5 worm cellular contexts compared by ENCODE assay signal in the genomic region with DNA sequence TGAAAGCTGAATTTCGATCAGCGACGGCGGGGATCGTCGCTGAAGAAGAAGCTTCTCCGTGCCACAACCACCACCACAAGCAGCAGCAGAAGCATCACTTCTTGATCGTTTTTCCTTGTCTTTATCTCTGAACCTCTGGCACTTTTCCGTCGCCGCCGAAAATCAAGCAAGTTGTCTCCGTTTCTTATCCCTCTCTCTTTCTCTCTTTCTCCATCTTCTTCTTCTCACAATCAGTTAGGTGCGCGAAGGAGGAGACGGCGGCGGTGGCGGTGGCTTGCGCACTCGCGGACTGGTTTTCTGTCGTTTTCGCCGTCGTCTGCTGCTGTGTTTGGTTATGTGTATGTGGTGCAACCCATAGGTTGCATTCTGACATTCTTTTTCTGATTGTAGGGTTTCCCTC.
A peak's percentile ranks its signal among the peaks of the same experiment; 100 is the strongest.
TF ChIP-seq lines count a peak whose summit lies in the region.

No protein-coding gene starts in this region.

TF ChIP-seq in whole organism, L1 larva, 84 proteins besides CTCF, POLR2A, EP300 and RAD21:
- TF ChIP-seq lin-14 (GFP tag; optimal IDR thresholded peaks at IDR 0.05; lab: Kevin White, UChicago) (peak; percentile 45), rnt-1 (tag; optimal IDR thresholded peaks at IDR 0.05; lab: Kevin White, UChicago) (peak; percentile 32), unc-30 (tag; optimal IDR thresholded peaks at IDR 0.05; lab: Kevin White, UChicago) (no peak), nhr-20 (tag; optimal IDR thresholded peaks at IDR 0.05; lab: Kevin White, UChicago) (peak; percentile 7), dsc-1 (tag; optimal IDR thresholded peaks at IDR 0.05; lab: Kevin White, UChicago) (no peak), nhr-237 (tag; optimal IDR thresholded peaks at IDR 0.05; lab: Kevin White, UChicago) (no peak), blmp-1 (tag; optimal IDR thresholded peaks at IDR 0.05; lab: Kevin White, UChicago) (peak; percentile 86), lin-35 (GFP tag; optimal IDR thresholded peaks at IDR 0.05; lab: Kevin White, UChicago) (peak in 1 of 2 experiments; percentile 12), ztf-4 (tag; optimal IDR thresholded peaks at IDR 0.05; lab: Kevin White, UChicago) (peak; percentile 26), skn-1 (tag; optimal IDR thresholded peaks at IDR 0.05; lab: Kevin White, UChicago) (peak; percentile 7), nhr-85 (tag; lab: Kevin White, UChicago) (peak; percentile 35), nhr-47 (tag; optimal IDR thresholded peaks at IDR 0.05; lab: Kevin White, UChicago) (peak; percentile 16), lsy-2 (tag; optimal IDR thresholded peaks at IDR 0.05; lab: Kevin White, UChicago) (peak in 1 of 2 experiments; percentile 27)

TF ChIP-seq in whole organism, L3 larva, 47 proteins besides CTCF, POLR2A, EP300 and RAD21 (continues in another document):
- TF ChIP-seq nhr-77 (tag; optimal IDR thresholded peaks at IDR 0.05; lab: Kevin White, UChicago) (no peak), fkh-2 (tag; optimal IDR thresholded peaks at IDR 0.05; lab: Kevin White, UChicago) (no peak), ceh-28 (tag; optimal IDR thresholded peaks at IDR 0.05; lab: Kevin White, UChicago) (no peak), lsy-12 (tag; optimal IDR thresholded peaks at IDR 0.05; lab: Kevin White, UChicago) (peak; percentile 1), ama-1 (optimal IDR thresholded peaks at IDR 0.05; lab: Kevin White, UChicago) (peak; percentile 49), nhr-12 (tag; optimal IDR thresholded peaks at IDR 0.05; lab: Kevin White, UChicago) (no peak), nhr-25 (tag; optimal IDR thresholded peaks at IDR 0.05; lab: Kevin White, UChicago) (peak; percentile 73), nhr-237 (tag; optimal IDR thresholded peaks at IDR 0.05; lab: Kevin White, UChicago) (no peak), elt-3 (tag; optimal IDR thresholded peaks at IDR 0.05; lab: Kevin White, UChicago) (peak in 1 of 3 experiments; percentile 47), skn-1 (tag; optimal IDR thresholded peaks at IDR 0.05; lab: Kevin White, UChicago) (no peak), zag-1 (tag; optimal IDR thresholded peaks at IDR 0.05; lab: Kevin White, UChicago) (no peak), unc-39 (tag; optimal IDR thresholded peaks at IDR 0.05; lab: Kevin White, UChicago) (no peak), sea-2 (GFP tag; optimal IDR thresholded peaks at IDR 0.05; lab: Kevin White, UChicago) (no peak), snpc-4 (tag; optimal IDR thresholded peaks at IDR 0.05; lab: Kevin White, UChicago) (peak; percentile 27), R02D3.7 (tag; optimal IDR thresholded peaks at IDR 0.05; lab: Kevin White, UChicago) (peak; percentile 17), lin-15B (tag; optimal IDR thresholded peaks at IDR 0.05; lab: Kevin White, UChicago) (no peak), pha-4 (tag; optimal IDR thresholded peaks at IDR 0.05; lab: Kevin White, UChicago) (peak; percentile 22), tbx-2 (tag; optimal IDR thresholded peaks at IDR 0.05; lab: Kevin White, UChicago) (peak; percentile 6), nhr-43 (tag; optimal IDR thresholded peaks at IDR 0.05; lab: Kevin White, UChicago; ENCODE audit: poor library complexity, severe bottlenecking) (peak; percentile 48)

TF ChIP-seq in whole organism, early embryonic, 17 proteins besides CTCF, POLR2A, EP300 and RAD21:
- TF ChIP-seq sea-1 (GFP tag; conservative IDR thresholded peaks at IDR 0.05; lab: Robert Waterston, UW): no peak
- no peak for TF ChIP-seq ceh-36 (tag; optimal IDR thresholded peaks at IDR 0.05; lab: Kevin White, UChicago)
- TF ChIP-seq hmg-4 (GFP tag; optimal IDR thresholded peaks at IDR 0.05; lab: Kevin White, UChicago): peak; percentile 32
- no peak for TF ChIP-seq hnd-1 (tag; optimal IDR thresholded peaks at IDR 0.05; lab: Kevin White, UChicago)
- no peak for TF ChIP-seq aly-1 (tag; optimal IDR thresholded peaks at IDR 0.05; lab: Kevin White, UChicago)

TF ChIP-seq in whole organism, midembryonic, 9 proteins besides CTCF, POLR2A, EP300 and RAD21:
- TF ChIP-seq ztf-29 (GFP tag; IDR thresholded peaks at IDR 0.05; lab: Robert Waterston, UW): no peak
- TF ChIP-seq ztf-23 (GFP tag; IDR thresholded peaks at IDR 0.05; lab: Robert Waterston, UW): peak; percentile 38; the same call in 1 of the 2 replicates

TF ChIP-seq in whole organism, young adult, 124 proteins besides CTCF, POLR2A, EP300 and RAD21:
- TF ChIP-seq F49E8.2 (tag; optimal IDR thresholded peaks at IDR 0.05; lab: Kevin White, UChicago; ENCODE audit: insufficient read depth): no peak
- TF ChIP-seq cebp-2 (GFP tag; IDR thresholded peaks at IDR 0.05; lab: Robert Waterston, UW): no peak
- peak; percentile 85 for TF ChIP-seq zfh-2 (GFP tag; conservative IDR thresholded peaks at IDR 0.05; lab: Robert Waterston, UW)
- no peak for TF ChIP-seq ceh-100 (GFP tag; IDR thresholded peaks at IDR 0.05; lab: Robert Waterston, UW)
- TF ChIP-seq egrh-3 (GFP tag; IDR thresholded peaks at IDR 0.05; lab: Robert Waterston, UW): peak; percentile 36; the same call in 1 of the 2 replicates
- no peak for TF ChIP-seq lsl-1 (GFP tag; optimal IDR thresholded peaks at IDR 0.05; lab: Kevin White, UChicago)
- 0 out of 2 replicates have a peak, but pooled peaks have one; percentile 45 for TF ChIP-seq ekl-4 (GFP tag; IDR thresholded peaks at IDR 0.05; lab: Robert Waterston, UW)
- TF ChIP-seq nfya-2 (GFP tag; IDR thresholded peaks at IDR 0.05; lab: Robert Waterston, UW): no peak
- TF ChIP-seq sea-2 (GFP tag; IDR thresholded peaks at IDR 0.05; lab: Robert Waterston, UW): no peak
- TF ChIP-seq chd-7 (tag; optimal IDR thresholded peaks at IDR 0.05; lab: Kevin White, UChicago): no peak
- no peak for TF ChIP-seq dpff-1 (tag; optimal IDR thresholded peaks at IDR 0.05; lab: Kevin White, UChicago)
- TF ChIP-seq die-1 (tag; optimal IDR thresholded peaks at IDR 0.05; lab: Kevin White, UChicago): no peak
- TF ChIP-seq rcor-1 (GFP tag; IDR thresholded peaks at IDR 0.05; lab: Robert Waterston, UW): no peak
- no peak for TF ChIP-seq T07F8.4 (tag; optimal IDR thresholded peaks at IDR 0.05; lab: Kevin White, UChicago)
- TF ChIP-seq athp-1 (tag; optimal IDR thresholded peaks at IDR 0.05; lab: Kevin White, UChicago): no peak
- no peak for TF ChIP-seq B0035.1 (tag; optimal IDR thresholded peaks at IDR 0.05; lab: Kevin White, UChicago)
- TF ChIP-seq snpc-1.1 (tag; optimal IDR thresholded peaks at IDR 0.05; lab: Kevin White, UChicago; ENCODE audit: insufficient read depth): no peak
- no peak for TF ChIP-seq him-1 (tag; optimal IDR thresholded peaks at IDR 0.05; lab: Kevin White, UChicago)
- no peak for TF ChIP-seq ceh-91 (GFP tag; IDR thresholded peaks at IDR 0.05; lab: Robert Waterston, UW)
- no peak for TF ChIP-seq T26A5.8 (tag; optimal IDR thresholded peaks at IDR 0.05; lab: Kevin White, UChicago)
- TF ChIP-seq ztf-18 (tag; optimal IDR thresholded peaks at IDR 0.05; lab: Kevin White, UChicago): no peak
- TF ChIP-seq lin-35 (GFP tag; optimal IDR thresholded peaks at IDR 0.05; lab: Kevin White, UChicago): peak in 1 of 3 experiments; percentile 8
